Worm (Caenorhabditis elegans): ENCODE results near the gene unc-49.

unc-49 gene

DNA sequence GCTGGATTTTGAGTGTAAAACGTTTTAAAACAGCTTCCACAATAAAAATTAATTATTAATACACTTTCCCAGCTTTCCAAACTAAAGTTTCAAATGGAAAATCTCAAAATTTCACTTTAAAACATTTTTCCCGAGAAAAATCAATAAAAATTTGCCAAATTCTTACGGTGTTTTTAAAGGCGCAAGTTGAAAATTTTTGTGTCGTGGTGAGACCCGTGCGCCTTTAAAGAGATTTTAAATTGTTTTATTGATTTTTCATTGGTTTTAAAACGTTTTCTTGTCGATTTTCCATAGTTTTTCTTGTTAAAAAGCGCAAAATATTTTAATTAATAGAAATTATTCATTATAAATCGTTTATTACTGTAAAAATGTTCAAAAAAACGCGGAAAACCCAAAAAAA lies 41.3 kb downstream of the unc-49 start, which contains the start of gene Y45F3A.1:
Y45F3A.1 (minus strand) TSS at position 12 of the 400 bp plus-strand sequence.
- no peak for TF ChIP-seq nhr-237 (tag; optimal IDR thresholded peaks at IDR 0.05)
- TF ChIP-seq R02D3.7 (tag; optimal IDR thresholded peaks at IDR 0.05), result no peak
- TF ChIP-seq nhr-23 (tag; optimal IDR thresholded peaks at IDR 0.05), result no peak
- TF ChIP-seq zag-1 (tag; optimal IDR thresholded peaks at IDR 0.05), result no peak
- no peak for TF ChIP-seq ztf-4 (tag; optimal IDR thresholded peaks at IDR 0.05)
- TF ChIP-seq blmp-1 (tag; optimal IDR thresholded peaks at IDR 0.05; ENCODE audit: insufficient read depth), result no peak
- TF ChIP-seq ztf-11 (tag; optimal IDR thresholded peaks at IDR 0.05), result no peak
- TF ChIP-seq nhr-21 (tag; optimal IDR thresholded peaks at IDR 0.05), result no peak
- no peak for TF ChIP-seq mbf-1 (tag; optimal IDR thresholded peaks at IDR 0.05)
- TF ChIP-seq unc-55 (GFP tag; optimal IDR thresholded peaks at IDR 0.05), result no peak
- no peak for TF ChIP-seq fos-1 (tag; optimal IDR thresholded peaks at IDR 0.05)
- no peak for TF ChIP-seq skn-1 (tag; optimal IDR thresholded peaks at IDR 0.05)
- TF ChIP-seq unc-39 (tag; optimal IDR thresholded peaks at IDR 0.05), result no peak
- TF ChIP-seq ceh-16 (tag; optimal IDR thresholded peaks at IDR 0.05), result no peak
- TF ChIP-seq sma-9 (GFP tag; optimal IDR thresholded peaks at IDR 0.05), result no peak
- no peak for TF ChIP-seq sma-9 (tag; optimal IDR thresholded peaks at IDR 0.05)

- TF ChIP-seq nhr-12 (tag; optimal IDR thresholded peaks at IDR 0.05) (no peak), C34F6.9 (tag; optimal IDR thresholded peaks at IDR 0.05) (peak; percentile 16)
Measured at ce11 chrIII:10562542-10562941, 42.0 kb downstream of the unc-49 start.

DNA sequence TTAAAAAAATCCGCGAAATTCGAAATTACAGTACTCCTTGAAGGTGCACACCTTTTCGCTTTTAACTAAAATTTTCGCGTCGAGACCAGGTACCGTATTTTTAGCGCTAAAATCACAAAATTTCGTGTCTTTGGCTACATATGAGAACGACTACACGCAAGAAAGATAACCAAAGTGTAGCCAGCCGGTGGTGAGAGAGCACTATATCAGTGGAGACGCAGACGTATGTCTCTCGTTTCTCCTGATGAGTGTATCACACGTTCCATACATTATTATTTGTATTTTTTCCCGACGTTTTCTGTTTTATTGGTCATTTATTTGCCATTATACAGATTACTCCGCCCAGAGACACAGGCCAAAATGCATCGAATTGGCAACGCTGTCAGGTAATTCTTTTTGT lies 45.4 kb downstream of the unc-49 start, which contains the start of gene acdh-11:
acdh-11 (plus strand) TSS at position 333 of the 400 bp plus-strand sequence.
- peak; percentile 14 for TF ChIP-seq sma-3 (GFP tag; optimal IDR thresholded peaks at IDR 0.05)
- TF ChIP-seq crh-2 (tag; optimal IDR thresholded peaks at IDR 0.05), result peak; percentile 51
- peak; percentile 52 for TF ChIP-seq fos-1 (tag; optimal IDR thresholded peaks at IDR 0.05)
- no peak for TF ChIP-seq ztf-11 (tag; optimal IDR thresholded peaks at IDR 0.05)
- TF ChIP-seq lsy-2 (tag; optimal IDR thresholded peaks at IDR 0.05), result peak in 1 of 2 experiments; percentile 35
- no peak for TF ChIP-seq nhr-10 (tag; optimal IDR thresholded peaks at IDR 0.05)
- TF ChIP-seq ceh-82 (tag; optimal IDR thresholded peaks at IDR 0.05), result no peak
- TF ChIP-seq sem-4 (tag; optimal IDR thresholded peaks at IDR 0.05), result no peak

ce11 chrIII:10569246-10569645 lies 48.7 kb downstream of the unc-49 start:
- TF ChIP-seq crh-2 (tag; optimal IDR thresholded peaks at IDR 0.05) (no peak), nhr-11 (tag; optimal IDR thresholded peaks at IDR 0.05) (no peak), nhr-23 (tag; optimal IDR thresholded peaks at IDR 0.05) (no peak), gmeb-1 (tag; optimal IDR thresholded peaks at IDR 0.05) (no peak), nhr-129 (tag; optimal IDR thresholded peaks at IDR 0.05) (no peak), nhr-25 (tag; optimal IDR thresholded peaks at IDR 0.05) (no peak), sma-3 (GFP tag; optimal IDR thresholded peaks at IDR 0.05) (no peak), lin-39 (tag; optimal IDR thresholded peaks at IDR 0.05) (no peak), F13H6.1 (tag; optimal IDR thresholded peaks at IDR 0.05) (no peak), peb-1 (tag; optimal IDR thresholded peaks at IDR 0.05) (no peak), ztf-1 (GFP tag; conservative IDR thresholded peaks at IDR 0.05) (no peak)

- TF ChIP-seq nhr-23 (tag; optimal IDR thresholded peaks at IDR 0.05), result no peak
Measured at ce11 chrIII:10575320-10575719, 54.8 kb downstream of the unc-49 start, which contains the start of gene Y45F3A.4. Y45F3A.4 (minus strand) TSS chrIII:10575420.

DNA sequence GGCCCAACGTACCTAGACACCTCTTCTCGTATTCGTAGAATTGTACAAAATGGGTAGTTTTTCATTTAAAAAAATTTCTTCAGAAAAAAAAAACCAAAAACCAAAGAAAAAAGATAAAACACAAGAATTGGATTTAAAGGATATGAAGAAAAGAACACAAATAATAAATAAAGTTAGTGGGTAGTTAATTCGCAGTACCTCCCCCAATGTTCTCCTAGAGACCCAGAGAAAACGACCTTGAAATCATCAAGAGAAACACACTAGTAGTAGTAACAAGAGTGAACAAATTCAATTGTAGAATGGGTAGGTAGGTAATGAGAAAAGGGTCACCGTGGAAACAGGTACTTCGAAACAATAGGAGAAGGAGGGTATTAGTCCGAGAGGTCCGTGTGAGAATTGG lies 57.2 kb downstream of the unc-49 start:
- no peak for TF ChIP-seq nhr-11 (tag; optimal IDR thresholded peaks at IDR 0.05)
- TF ChIP-seq lsy-2 (tag; optimal IDR thresholded peaks at IDR 0.05), result peak in 1 of 2 experiments; percentile 23

DNA sequence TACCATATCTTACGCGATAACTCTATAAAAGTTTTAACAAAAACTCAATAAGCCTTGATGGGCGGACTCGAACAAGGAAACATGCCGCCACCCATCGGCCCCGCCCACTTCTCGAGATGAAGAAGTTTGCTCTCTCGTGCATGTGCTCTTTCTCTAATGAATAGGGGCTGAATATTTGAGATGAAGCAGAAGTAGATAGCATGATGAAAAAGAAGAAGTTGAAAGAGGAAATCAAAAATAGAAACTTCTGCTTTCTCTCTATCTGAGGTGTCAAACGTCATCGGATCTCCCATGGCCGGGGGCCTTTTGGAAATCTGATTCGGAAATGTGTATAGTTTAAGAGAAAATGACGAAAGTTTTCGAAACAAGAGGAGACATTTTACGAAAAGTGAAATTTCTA lies 58.3 kb downstream of the unc-49 start:
- peak in 1 of 2 experiments; percentile 8 for TF ChIP-seq lsy-2 (tag; optimal IDR thresholded peaks at IDR 0.05)
- no peak for TF ChIP-seq fos-1 (tag; optimal IDR thresholded peaks at IDR 0.05)

Data from whole organism, L2 larva.